Worm (Caenorhabditis elegans): ENCODE data around the gene cal-4.

DNA sequence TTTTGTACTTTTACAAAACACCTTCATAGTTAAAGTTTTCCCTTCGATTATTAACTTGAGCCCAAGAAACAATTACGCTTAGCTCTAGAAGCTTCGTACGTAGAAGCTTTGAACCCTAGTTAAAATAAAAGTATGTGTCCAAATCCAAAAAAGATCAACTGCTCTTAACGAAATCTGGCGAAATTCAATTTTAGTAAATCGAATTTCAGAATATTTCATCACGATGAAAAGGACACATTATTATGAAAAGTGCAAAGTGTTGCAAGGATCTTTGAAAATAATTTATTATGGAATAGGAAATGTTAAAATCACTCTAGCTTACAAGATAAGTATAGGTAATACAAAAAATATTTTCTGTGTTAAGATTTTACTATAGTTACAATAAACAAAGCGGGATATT, 44.1 kb downstream of the cal-4 start:
- TF ChIP-seq ets-7 (tag; optimal IDR thresholded peaks at IDR 0.05) (no peak), ama-1 (optimal IDR thresholded peaks at IDR 0.05) (no peak), F13C5.2 (tag; optimal IDR thresholded peaks at IDR 0.05) (no peak), hmg-4 (GFP tag; optimal IDR thresholded peaks at IDR 0.05) (no peak), aly-1 (tag; optimal IDR thresholded peaks at IDR 0.05) (no peak)
